Fruit fly (Drosophila melanogaster) whole organism, embryonic: ENCODE measurements around the gene dib.

Experiments used
- CG10565 ChIP-seq: fragments of 200-800 bp; sonication (Bioruptor generic); optimal IDR thresholded peaks from 3 replicates; lab custom pipeline; 2016; ENCODE audit warnings: missing biosample characterization, mild to moderate bottlenecking, missing genetic modification characterization
- CG10979 ChIP-seq: fragments of 200-800 bp; sonication (Bioruptor generic); optimal IDR thresholded peaks from 2 replicates; lab custom pipeline; 2018; ENCODE audit warnings: missing biosample characterization, mild to moderate bottlenecking, missing genetic modification characterization, moderate library complexity
- CG11456 ChIP-seq: fragments of 200-800 bp; sonication (Bioruptor generic); IDR thresholded peaks from 3 replicates; pipeline ENCODE4 v1.3.6; 2022; ENCODE audit warnings: missing biosample characterization, missing genetic modification characterization
- CG12104 ChIP-seq: fragments of 200-800 bp; sonication (Bioruptor generic); optimal IDR thresholded peaks from 3 replicates; lab custom pipeline; 2016; ENCODE audit warnings: missing biosample characterization, missing genetic modification characterization
- CG1233 ChIP-seq: fragments of 200-800 bp; sonication (Bioruptor generic); optimal IDR thresholded peaks from 4 replicates; lab custom pipeline; 2018; ENCODE audit warnings: missing biosample characterization, mild to moderate bottlenecking, missing genetic modification characterization
- CG13296 ChIP-seq: fragments of 200-800 bp; sonication (Bioruptor generic); optimal IDR thresholded peaks from 3 replicates; lab custom pipeline; 2018; ENCODE audit warnings: missing biosample characterization, mild to moderate bottlenecking, missing genetic modification characterization
- CG14050 ChIP-seq: fragments of 200-800 bp; sonication (Bioruptor generic); IDR thresholded peaks from 3 replicates; pipeline ENCODE4 v1.3.6; 2022; ENCODE audit warnings: missing biosample characterization, missing genetic modification characterization
- CG17802 ChIP-seq: fragments of 200-800 bp; sonication (Bioruptor generic); optimal IDR thresholded peaks from 2 replicates; lab custom pipeline; 2018; ENCODE audit warnings: missing biosample characterization, mild to moderate bottlenecking, missing genetic modification characterization, moderate library complexity
- CG17829 ChIP-seq: fragments of 200-800 bp; optimal IDR thresholded peaks from 2 replicates; lab custom pipeline; 2019; ENCODE audit warnings: missing biosample characterization, mild to moderate bottlenecking, missing genetic modification characterization, moderate library complexity
- CG17912 ChIP-seq: fragments of 200-800 bp; sonication (Bioruptor generic); optimal IDR thresholded peaks from 2 replicates; lab custom pipeline; 2018; ENCODE audit warnings: missing biosample characterization, mild to moderate bottlenecking, missing genetic modification characterization
- CG2120 ChIP-seq: fragments of 200-800 bp; sonication (Bioruptor generic); optimal IDR thresholded peaks from 3 replicates; lab custom pipeline; 2016; ENCODE audit warnings: missing biosample characterization, missing genetic modification characterization
- CG2202 ChIP-seq: fragments of 200-800 bp; sonication (Bioruptor generic); optimal IDR thresholded peaks from 2 replicates; lab custom pipeline; 2018; ENCODE audit warnings: missing biosample characterization, mild to moderate bottlenecking, missing genetic modification characterization
- CG2712 ChIP-seq: fragments of 200-800 bp; optimal IDR thresholded peaks from 3 replicates; lab custom pipeline; 2019; ENCODE audit warnings: missing biosample characterization, mild to moderate bottlenecking, missing genetic modification characterization, moderate library complexity
- CG34224 ChIP-seq: fragments of 200-800 bp; sonication (Bioruptor generic); IDR thresholded peaks from 3 replicates; pipeline ENCODE4 v1.3.6; 2022; ENCODE audit warnings: missing biosample characterization, missing genetic modification characterization; ENCODE audit not compliant: partially characterized antibody
- CG42726 ChIP-seq: fragments of 200-800 bp; sonication (Bioruptor generic); IDR thresholded peaks from 2 replicates; pipeline ENCODE4 v1.3.6; 2022; ENCODE audit warnings: missing biosample characterization, missing genetic modification characterization; ENCODE audit not compliant: partially characterized antibody
- CG6175 ChIP-seq: fragments of 200-800 bp; sonication (Bioruptor generic); IDR thresholded peaks from 3 replicates; pipeline ENCODE4 v1.3.6; 2022; ENCODE audit warnings: missing biosample characterization, missing genetic modification characterization
- CG6813 ChIP-seq: fragments of 200-800 bp; sonication (Bioruptor generic); optimal IDR thresholded peaks from 2 replicates; lab custom pipeline; 2017; ENCODE audit warnings: missing biosample characterization, missing genetic modification characterization, mild to moderate bottlenecking, moderate library complexity, missing genetic modification reagents
- CG7745 ChIP-seq: fragments of 200-800 bp; sonication (Bioruptor generic); optimal IDR thresholded peaks from 2 replicates; lab custom pipeline; 2018; ENCODE audit warnings: missing biosample characterization, mild to moderate bottlenecking, missing genetic modification characterization, moderate library complexity
- CG7963 ChIP-seq: fragments of 200-800 bp; sonication (Bioruptor generic); IDR thresholded peaks from 3 replicates; pipeline ENCODE4 v1.3.6; 2022; ENCODE audit warnings: missing biosample characterization, missing genetic modification characterization; ENCODE audit not compliant: partially characterized antibody
- CG8281 ChIP-seq: fragments of 200-800 bp; sonication (Bioruptor generic); optimal IDR thresholded peaks from 2 replicates; lab custom pipeline; 2018; ENCODE audit warnings: missing biosample characterization, mild to moderate bottlenecking, missing genetic modification characterization, moderate library complexity
- CG8478 ChIP-seq: fragments of >200 bp; optimal IDR thresholded peaks from 2 replicates; lab custom pipeline; 2018
- Fer1 ChIP-seq: fragments of 200-800 bp; sonication (Bioruptor generic); optimal IDR thresholded peaks from 2 replicates; lab custom pipeline; 2017; ENCODE audit warnings: missing biosample characterization, mild to moderate bottlenecking, missing genetic modification characterization
- HHEX ChIP-seq: fragments of 200-800 bp; sonication (Bioruptor generic); optimal IDR thresholded peaks from 3 replicates; lab custom pipeline; 2017; ENCODE audit warnings: missing biosample characterization, mild to moderate bottlenecking, missing genetic modification characterization, missing genetic modification reagents
- MESR4 ChIP-seq: fragments of 200-800 bp; sonication (Bioruptor generic); optimal IDR thresholded peaks from 2 replicates; lab custom pipeline; 2018; ENCODE audit warnings: missing biosample characterization, mild to moderate bottlenecking, missing genetic modification characterization, moderate library complexity
- Mes4 ChIP-seq: fragments of 200-800 bp; sonication (Bioruptor generic); optimal IDR thresholded peaks from 2 replicates; lab custom pipeline; 2016; ENCODE audit warnings: missing biosample characterization, missing genetic modification characterization
- Mrtf ChIP-seq: fragments of 200-800 bp; sonication (Bioruptor generic); IDR thresholded peaks from 3 replicates; pipeline ENCODE4 v1.3.6; 2022; ENCODE audit warnings: missing biosample characterization, missing genetic modification characterization
- Neu2 ChIP-seq: fragments of 200-800 bp; sonication (Bioruptor generic); optimal IDR thresholded peaks from 3 replicates; lab custom pipeline; 2016; ENCODE audit warnings: missing biosample characterization, missing genetic modification characterization, borderline replicate concordance
- ara ChIP-seq: fragments of 200-800 bp; sonication (Bioruptor generic); IDR thresholded peaks from 2 replicates; pipeline ENCODE4 v1.3.6; 2022; ENCODE audit warnings: missing biosample characterization, missing genetic modification characterization
- crp ChIP-seq, 2 experiments: fragments of 200-800 bp; sonication (Bioruptor generic); optimal IDR thresholded peaks; 2 replicates in 1 of 2; 3 replicates in 1 of 2; lab custom pipeline; 2017; ENCODE audit warnings: missing biosample characterization in 2 of 2, missing genetic modification characterization in 2 of 2, mild to moderate bottlenecking in 1 of 2, moderate library complexity in 1 of 2
- cwo ChIP-seq: fragments of 200-800 bp; sonication (Bioruptor generic); optimal IDR thresholded peaks from 3 replicates; lab custom pipeline; 2017; ENCODE audit warnings: missing biosample characterization, missing genetic modification characterization, mild to moderate bottlenecking, moderate library complexity, missing genetic modification reagents
- dan ChIP-seq: fragments of 200-800 bp; sonication (Bioruptor generic); IDR thresholded peaks from 2 replicates; pipeline ENCODE4 v1.3.6; 2022; ENCODE audit warnings: missing biosample characterization, missing genetic modification characterization
- dimm ChIP-seq: fragments of 200-800 bp; sonication (Bioruptor generic); IDR thresholded peaks from 2 replicates; pipeline ENCODE4 v1.3.6; 2022; ENCODE audit warnings: missing biosample characterization, missing genetic modification characterization
- eyg ChIP-seq: fragments of 200-800 bp; sonication (Bioruptor generic); optimal IDR thresholded peaks from 3 replicates; lab custom pipeline; 2016; ENCODE audit warnings: missing biosample characterization, missing genetic modification characterization
- ftz-f1 ChIP-seq: fragments of 200-800 bp; sonication (Bioruptor generic); optimal IDR thresholded peaks from 2 replicates; lab custom pipeline; 2016; ENCODE audit warnings: missing biosample characterization, missing genetic modification characterization
- gce ChIP-seq: fragments of 200-800 bp; sonication (Bioruptor generic); IDR thresholded peaks from 3 replicates; pipeline ENCODE4 v1.3.6; 2022; ENCODE audit warnings: missing biosample characterization, missing genetic modification characterization
- gem ChIP-seq: fragments of 200-800 bp; sonication (Bioruptor generic); optimal IDR thresholded peaks from 2 replicates; lab custom pipeline; 2019; ENCODE audit warnings: missing biosample characterization, mild to moderate bottlenecking, missing genetic modification characterization, moderate library complexity
- hb ChIP-seq: fragments of 200-800 bp; sonication (Bioruptor generic); IDR thresholded peaks from 3 replicates; pipeline ENCODE4 v1.3.6; 2022; ENCODE audit warnings: missing biosample characterization, missing genetic modification characterization; ENCODE audit not compliant: partially characterized antibody
- hkb ChIP-seq, 2 experiments: fragments of 200-800 bp in 1 of 2; fragments of >200 bp in 1 of 2; sonication (Bioruptor generic) in 1 of 2; IDR thresholded peaks in 1 of 2; optimal IDR thresholded peaks in 1 of 2; 2 replicates each; pipeline versions ENCODE4 v1.3.6 to Lab custom; 2017 to 2022; ENCODE audit warnings: missing biosample characterization in 1 of 2, missing genetic modification characterization in 1 of 2
- klu ChIP-seq: fragments of 200-800 bp; sonication (Bioruptor generic); IDR thresholded peaks from 2 replicates; pipeline ENCODE4 v1.3.6; 2022; ENCODE audit warnings: missing biosample characterization, missing genetic modification characterization
- lilli ChIP-seq: fragments of 200-800 bp; sonication (Bioruptor generic); optimal IDR thresholded peaks from 3 replicates; lab custom pipeline; 2016; ENCODE audit warnings: missing biosample characterization, missing genetic modification characterization
- maf-S ChIP-seq: fragments of 200-800 bp; sonication (Bioruptor generic); optimal IDR thresholded peaks from 2 replicates; lab custom pipeline; 2016; ENCODE audit warnings: missing biosample characterization, missing genetic modification characterization
- org-1 ChIP-seq: fragments of 200-800 bp; sonication (Bioruptor generic); optimal IDR thresholded peaks from 2 replicates; lab custom pipeline; 2017; ENCODE audit warnings: missing biosample characterization, missing genetic modification characterization
- phol ChIP-seq: fragments of 200-800 bp; sonication (Bioruptor generic); optimal IDR thresholded peaks from 3 replicates; lab custom pipeline; 2018; ENCODE audit warnings: missing biosample characterization, mild to moderate bottlenecking, missing genetic modification characterization, moderate library complexity
- ro ChIP-seq: fragments of 200-800 bp; sonication (Bioruptor generic); IDR thresholded peaks from 2 replicates; pipeline ENCODE4 v1.3.6; 2022; ENCODE audit warnings: missing biosample characterization, missing genetic modification characterization
- schlank ChIP-seq: fragments of 200-800 bp; sonication (Bioruptor generic); optimal IDR thresholded peaks from 2 replicates; lab custom pipeline; 2018; ENCODE audit warnings: missing biosample characterization, mild to moderate bottlenecking, missing genetic modification characterization
- sens ChIP-seq: fragments of 200-800 bp; sonication (Bioruptor generic); peaks from one replicate; lab custom pipeline; 2016; ENCODE audit warnings: missing biosample characterization, missing genetic modification characterization
- sob ChIP-seq: fragments of 200-800 bp; sonication (Bioruptor generic); IDR thresholded peaks from 2 replicates; pipeline ENCODE4 v1.3.6; 2022; ENCODE audit warnings: missing biosample characterization, missing genetic modification characterization
- sug ChIP-seq: fragments of 200-800 bp; optimal IDR thresholded peaks from 2 replicates; lab custom pipeline; 2019; ENCODE audit warnings: missing biosample characterization, mild to moderate bottlenecking, missing genetic modification characterization, moderate library complexity
- twi ChIP-seq: fragments of 200-800 bp; optimal IDR thresholded peaks from 2 replicates; lab custom pipeline; 2019; ENCODE audit warnings: missing biosample characterization, mild to moderate bottlenecking, missing genetic modification characterization, moderate library complexity

The dib gene

DNA sequence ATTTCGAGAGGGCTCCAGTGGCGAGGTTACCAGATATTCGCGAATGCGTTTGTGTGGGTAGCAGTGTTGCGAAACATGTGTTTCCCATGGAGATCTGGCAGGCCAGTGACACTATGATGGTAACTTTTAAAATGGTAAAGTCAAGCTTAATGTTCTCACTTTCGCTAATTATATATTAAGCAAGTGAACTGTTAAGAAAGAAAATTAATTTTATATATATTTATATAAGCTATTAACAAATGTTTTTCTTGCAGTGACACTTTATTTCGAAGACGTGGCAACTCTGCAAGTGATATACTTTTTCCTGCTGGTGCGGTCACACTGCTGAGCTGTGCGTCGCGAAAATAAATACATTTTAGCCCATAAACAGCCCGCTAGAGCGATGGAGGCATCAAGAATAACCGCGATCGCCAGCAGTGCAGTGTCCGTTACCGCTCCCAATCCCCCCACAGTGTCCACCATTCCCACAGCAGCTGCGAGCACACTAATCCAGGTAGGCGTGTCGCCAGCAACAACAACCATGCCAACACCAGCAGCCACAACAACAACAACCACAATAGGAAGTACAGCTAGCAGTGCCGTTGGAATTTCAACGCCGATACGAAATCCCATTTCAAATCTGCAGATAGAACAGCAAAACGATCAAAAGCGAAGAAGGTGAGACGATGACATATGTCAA lies 21.7 kb upstream of the dib start, which contains the start of the genes CG11593 and Rcd5 (continued):
- TF ChIP-seq gem (no peak), klu (GFP tag; lab: Robert Waterston, UW) (peak; percentile 54; the same call in 1 of the 2 replicates), sens (GFP tag; lab: Kevin White, UChicago) (peak; percentile 73), Mrtf (GFP tag; lab: Robert Waterston, UW) (peak; percentile 63; the same call in 2 of the 3 replicates), CG7963 (GFP tag; lab: Robert Waterston, UW) (no peak), lilli (no peak), CG13296 (GFP tag; lab: Kevin White, UChicago) (no peak), CG6813 (GFP tag; lab: Kevin White, UChicago) (no peak), dimm (GFP tag; lab: Robert Waterston, UW) (no peak), CG34224 (GFP tag; lab: Robert Waterston, UW) (0 out of 3 replicates have a peak, but pooled peaks have one; percentile 14), schlank (tag; lab: Kevin White, UChicago) (no peak), CG7745 (tag; lab: Kevin White, UChicago) (no peak), org-1 (GFP tag; lab: Kevin White, UChicago) (peak; percentile 25), CG17912 (GFP tag; lab: Kevin White, UChicago) (no peak), CG6175 (GFP tag; lab: Robert Waterston, UW) (peak; percentile 70; the same call in 2 of the 3 replicates), ara (peak; percentile 73), crp (GFP tag; optimal IDR thresholded peaks at IDR 0.05; lab: Kevin White, UChicago) (peak in 1 of 2 experiments; percentile 66), CG10565 (GFP tag; lab: Kevin White, UChicago) (no peak), CG12104 (peak; percentile 20), CG17802 (peak; percentile 37), CG2120 (no peak), dan (GFP tag; lab: Robert Waterston, UW) (peak; percentile 34; the same call in 1 of the 2 replicates), CG14050 (peak; percentile 62; the same call in 1 of the 3 replicates), hkb (optimal IDR thresholded peaks at IDR 0.05; lab: Kevin White, UChicago) (peak; percentile 88), hkb (GFP tag; IDR thresholded peaks at IDR 0.05; lab: Robert Waterston, UW) (peak; percentile 47), eyg (GFP tag; lab: Kevin White, UChicago) (no peak), Fer1 (GFP tag; lab: Kevin White, UChicago) (no peak), CG8281 (tag; lab: Kevin White, UChicago) (no peak), CG11456 (peak; percentile 86), CG2202 (tag; lab: Kevin White, UChicago) (peak; percentile 31), hb (GFP tag; lab: Robert Waterston, UW) (no peak), phol (tag; lab: Kevin White, UChicago) (peak; percentile 87), CG42726 (GFP tag; lab: Robert Waterston, UW) (no peak), sug (tag; lab: Kevin White, UChicago) (no peak), Neu2 (GFP tag; lab: Kevin White, UChicago) (no peak), CG8478 (lab: Kevin White, UChicago) (no peak), Mes4 (GFP tag; lab: Kevin White, UChicago) (no peak), ftz-f1 (GFP tag; lab: Kevin White, UChicago) (no peak), sob (peak; percentile 86), maf-S (peak; percentile 8), HHEX (GFP tag; lab: Kevin White, UChicago) (peak; percentile 18), CG2712 (no peak), ro (no peak), MESR4 (GFP tag; lab: Kevin White, UChicago) (peak; percentile 98), twi (tag; lab: Kevin White, UChicago) (no peak), cwo (no peak), gce (GFP tag; lab: Robert Waterston, UW) (no peak), CG1233 (peak; percentile 8), CG17829 (tag; lab: Kevin White, UChicago) (peak; percentile 79), CG10979 (tag; lab: Kevin White, UChicago) (peak; percentile 48)
